Fruit fly (Drosophila melanogaster): ENCODE results near the gene Kdsr.

dm6 chr3R:25260670-25261069, 1.6 kb downstream of the Kdsr start:
- TF ChIP-seq rn (GFP tag; IDR thresholded peaks at IDR 0.05): no peak
- TF ChIP-seq Pif1A (GFP tag; optimal IDR thresholded peaks at IDR 0.05): no peak
- no peak for TF ChIP-seq Pif1B (GFP tag; optimal IDR thresholded peaks at IDR 0.05)
- TF ChIP-seq CG9948 (tag; optimal IDR thresholded peaks at IDR 0.05): no peak
- no peak for TF ChIP-seq CG14655 (GFP tag; optimal IDR thresholded peaks at IDR 0.05)
- no peak for TF ChIP-seq CG13204 (GFP tag; optimal IDR thresholded peaks at IDR 0.05)
- no peak for TF ChIP-seq fd96Ca (GFP tag; IDR thresholded peaks at IDR 0.05)
- no peak for TF ChIP-seq CG17806 (tag; optimal IDR thresholded peaks at IDR 0.05)
